Worm (Caenorhabditis elegans) whole organism, L4 larva: ENCODE data around the gene Y39A1A.18.

Experiments used
- F37D6.2 ChIP-seq: sonication (generic microtip); optimal IDR thresholded peaks from 2 replicates; lab custom pipeline; 2016; ENCODE audit warnings: mild to moderate bottlenecking, missing genetic modification characterization, missing compliant biosample characterization
- R02D3.7 ChIP-seq: fragments of 150-350 bp; sonication (generic microtip); optimal IDR thresholded peaks from 3 replicates; lab custom pipeline; 2014; ENCODE audit warnings: missing biosample characterization, missing genetic modification characterization
- Y48G9A.11 ChIP-seq: fragments of 200-800 bp; sonication (Bioruptor generic); IDR thresholded peaks from 2 replicates; pipeline ENCODE4 v1.3.6; 2022; ENCODE audit warnings: missing genetic modification reagents, missing genetic modification characterization, missing compliant biosample characterization
- Y75B8A.6 ChIP-seq: fragments of 200-800 bp; sonication (Bioruptor generic); IDR thresholded peaks from 2 replicates; pipeline ENCODE4 v1.3.6; 2022; ENCODE audit warnings: missing genetic modification reagents, missing genetic modification characterization, missing compliant biosample characterization
- ZK337.2 ChIP-seq: fragments of 200-800 bp; sonication (Bioruptor generic); IDR thresholded peaks from 2 replicates; pipeline ENCODE4 v1.3.6; 2022; ENCODE audit warnings: missing genetic modification reagents, missing genetic modification characterization, missing compliant biosample characterization
- aha-1 ChIP-seq: fragments of 150-350 bp; peaks from one replicate; lab custom pipeline; 2014; ENCODE audit warnings: missing biosample characterization, missing genetic modification characterization
- ama-1 ChIP-seq: fragments of 150-350 bp; optimal IDR thresholded peaks from 2 replicates; lab custom pipeline; 2014; ENCODE audit warnings: inconsistent platforms, mixed read lengths
- ceh-32 ChIP-seq: sonication (generic microtip); optimal IDR thresholded peaks from 2 replicates; lab custom pipeline; 2016; ENCODE audit warnings: mild to moderate bottlenecking, missing genetic modification characterization, missing compliant biosample characterization; ENCODE audit not compliant: poor library complexity
- ceh-44 ChIP-seq: fragments of 200-800 bp; sonication (Bioruptor generic); IDR thresholded peaks from 2 replicates; pipeline ENCODE4 v1.3.6; 2022; ENCODE audit warnings: missing genetic modification reagents, missing genetic modification characterization, missing compliant biosample characterization
- ceh-62 ChIP-seq: sonication (generic microtip); optimal IDR thresholded peaks from 2 replicates; lab custom pipeline; 2017; ENCODE audit warnings: missing biosample characterization, missing genetic modification characterization
- ces-1 ChIP-seq: fragments of 150-350 bp; sonication (generic microtip); optimal IDR thresholded peaks from 4 replicates; lab custom pipeline; 2014; ENCODE audit warnings: missing biosample characterization, missing genetic modification reagents, missing genetic modification characterization
- daf-16 ChIP-seq, 3 experiments: sonication (generic microtip); optimal IDR thresholded peaks; 2 replicates each; lab custom pipeline; 2016 to 2017; ENCODE audit warnings: missing genetic modification characterization in 3 of 3, missing genetic modification reagents in 3 of 3, mild to moderate bottlenecking in 2 of 3, missing compliant biosample characterization in 2 of 3, missing biosample characterization in 1 of 3, moderate library complexity in 1 of 3
- daf-19 ChIP-seq: fragments of 200-800 bp; sonication (Bioruptor generic); conservative IDR thresholded peaks from 2 replicates; pipeline ENCODE4 v1.3.6; 2022; ENCODE audit warnings: missing genetic modification characterization, missing compliant biosample characterization
- egl-27 ChIP-seq: sonication (generic microtip); optimal IDR thresholded peaks from 3 replicates; lab custom pipeline; 2017; ENCODE audit warnings: missing biosample characterization, missing genetic modification reagents, missing genetic modification characterization
- hif-1 ChIP-seq, 2 experiments: sonication (generic microtip); optimal IDR thresholded peaks; 2 replicates each; lab custom pipeline; 2016 to 2017; ENCODE audit warnings: missing compliant biosample characterization in 2 of 2, missing genetic modification characterization in 2 of 2, missing genetic modification reagents in 2 of 2, missing genotype in 2 of 2, mild to moderate bottlenecking in 1 of 2
- jun-1 ChIP-seq: fragments of 150-350 bp; optimal IDR thresholded peaks from 2 replicates; lab custom pipeline; 2014; ENCODE audit warnings: missing biosample characterization, missing genetic modification reagents, missing genetic modification characterization
- lin-13 ChIP-seq: fragments of 150-350 bp; optimal IDR thresholded peaks from 2 replicates; lab custom pipeline; 2014; ENCODE audit warnings: missing biosample characterization, missing genetic modification reagents, missing genetic modification characterization
- lin-15B ChIP-seq: fragments of 150-350 bp; sonication (generic microtip); optimal IDR thresholded peaks from 3 replicates; lab custom pipeline; 2014; ENCODE audit warnings: missing biosample characterization, missing genetic modification characterization
- madf-9 ChIP-seq: fragments of 200-800 bp; sonication (Bioruptor generic); conservative IDR thresholded peaks from 2 replicates; pipeline ENCODE4 v1.3.6; 2022; ENCODE audit warnings: missing genetic modification reagents, missing genetic modification characterization, missing compliant biosample characterization
- mdl-1 ChIP-seq, 2 experiments: fragments of 150-350 bp in 1 of 2; sonication (generic microtip) in 1 of 2; optimal IDR thresholded peaks; 2 replicates each; lab custom pipeline; 2014 to 2017; ENCODE audit warnings: missing biosample characterization in 2 of 2, missing genetic modification characterization in 2 of 2
- mxl-2 ChIP-seq: fragments of 200-800 bp; sonication (Bioruptor generic); conservative IDR thresholded peaks from 2 replicates; pipeline ENCODE4 v1.3.6; 2022; ENCODE audit warnings: missing genetic modification reagents, missing genetic modification characterization, missing compliant biosample characterization
- mxl-3 ChIP-seq: fragments of 200-800 bp; sonication (Bioruptor generic); optimal IDR thresholded peaks from 2 replicates; lab custom pipeline; 2018; ENCODE audit warnings: mild to moderate bottlenecking, missing genetic modification characterization, missing compliant biosample characterization
- nhr-10 ChIP-seq: fragments of 150-350 bp; optimal IDR thresholded peaks from 2 replicates; lab custom pipeline; 2014; ENCODE audit warnings: missing biosample characterization, missing genetic modification characterization
- nhr-111 ChIP-seq: fragments of 200-800 bp; sonication (Bioruptor generic); optimal IDR thresholded peaks from 2 replicates; lab custom pipeline; 2018; ENCODE audit warnings: mild to moderate bottlenecking, missing genetic modification characterization, missing compliant biosample characterization
- nhr-237 ChIP-seq: sonication (generic microtip); optimal IDR thresholded peaks from 2 replicates; lab custom pipeline; 2017; ENCODE audit warnings: missing biosample characterization, missing genetic modification characterization
- nhr-48 ChIP-seq: sonication (generic microtip); optimal IDR thresholded peaks from 2 replicates; lab custom pipeline; 2016; ENCODE audit warnings: mild to moderate bottlenecking, missing genetic modification characterization, missing compliant biosample characterization
- php-3 ChIP-seq: fragments of 200-800 bp; sonication (Bioruptor generic); IDR thresholded peaks from 2 replicates; pipeline ENCODE4 v1.3.6; 2022; ENCODE audit warnings: missing genetic modification reagents, missing genetic modification characterization, missing compliant biosample characterization
- rbr-2 ChIP-seq: sonication (generic microtip); optimal IDR thresholded peaks from 2 replicates; lab custom pipeline; 2016; ENCODE audit warnings: missing genotype, missing genetic modification characterization, missing compliant biosample characterization
- spr-1 ChIP-seq: sonication (generic microtip); optimal IDR thresholded peaks from 2 replicates; lab custom pipeline; 2016; ENCODE audit warnings: mild to moderate bottlenecking, missing genetic modification characterization, missing compliant biosample characterization
- tra-1 ChIP-seq: fragments of 200-800 bp; sonication (Bioruptor generic); IDR thresholded peaks from 2 replicates; pipeline ENCODE4 v1.3.6; 2022; ENCODE audit warnings: missing genetic modification reagents, missing genetic modification characterization, missing compliant biosample characterization
- unc-39 ChIP-seq: sonication (generic microtip); optimal IDR thresholded peaks from 2 replicates; lab custom pipeline; 2017; ENCODE audit warnings: missing biosample characterization, missing genetic modification characterization
- zfp-2 ChIP-seq: sonication (generic microtip); optimal IDR thresholded peaks from 2 replicates; lab custom pipeline; 2016; ENCODE audit warnings: mild to moderate bottlenecking, missing genetic modification characterization, missing compliant biosample characterization
- zip-2 ChIP-seq: fragments of 150-350 bp; optimal IDR thresholded peaks from 2 replicates; lab custom pipeline; 2014; ENCODE audit warnings: missing biosample characterization, missing genetic modification characterization
- ztf-7 ChIP-seq: fragments of 150-350 bp; optimal IDR thresholded peaks from 2 replicates; lab custom pipeline; 2014; ENCODE audit warnings: missing biosample characterization, missing genetic modification characterization

Gene Y39A1A.18

ce11 chrIII:10702805-10703204 lies 8.5 kb upstream of the Y39A1A.18 start:
- TF ChIP-seq mdl-1 (tag; optimal IDR thresholded peaks at IDR 0.05; lab: Kevin White, UChicago) (no peak), nhr-237 (tag; lab: Kevin White, UChicago) (no peak), ama-1 (no peak), Y48G9A.11 (no peak), mxl-3 (GFP tag; lab: Kevin White, UChicago) (no peak), Y75B8A.6 (GFP tag; lab: Robert Waterston, UW) (no peak), rbr-2 (tag; lab: Kevin White, UChicago) (no peak), ces-1 (GFP tag; lab: Kevin White, UChicago) (no peak), unc-39 (tag; lab: Kevin White, UChicago) (no peak), ZK337.2 (GFP tag; lab: Robert Waterston, UW) (no peak), mxl-2 (no peak), tra-1 (GFP tag; lab: Robert Waterston, UW) (no peak), nhr-48 (no peak), madf-9 (GFP tag; lab: Robert Waterston, UW) (no peak)

ce11 chrIII:10700460-10700859 lies 6.2 kb upstream of the Y39A1A.18 start, which contains the start of gene Y39A1A.20:
Gene Y39A1A.20 (minus strand): TSS chrIII:10700560.
- TF ChIP-seq F37D6.2 (tag; lab: Kevin White, UChicago) (no peak), lin-13 (GFP tag; lab: Kevin White, UChicago) (no peak), lin-15B (tag; lab: Kevin White, UChicago) (no peak), zip-2 (tag; lab: Kevin White, UChicago) (no peak), php-3 (GFP tag; lab: Robert Waterston, UW) (no peak), aha-1 (tag; lab: Kevin White, UChicago) (peak; percentile 83)

ce11 chrIII:10691019-10691418 lies 3.3 kb downstream of the Y39A1A.18 start, which contains the start of gene Y39A1A.17:
Gene Y39A1A.17 (minus strand): TSS chrIII:10691119.
- TF ChIP-seq egl-27 (tag; lab: Kevin White, UChicago) (no peak), spr-1 (tag; lab: Kevin White, UChicago) (no peak), nhr-10 (tag; lab: Kevin White, UChicago) (no peak), daf-19 (GFP tag; lab: Robert Waterston, UW) (no peak), jun-1 (tag; lab: Kevin White, UChicago) (no peak), daf-16 (GFP tag; optimal IDR thresholded peaks at IDR 0.05; lab: Kevin White, UChicago) (no peak), daf-16 (tag; optimal IDR thresholded peaks at IDR 0.05; lab: Kevin White, UChicago) (no peak), ces-1 (GFP tag; lab: Kevin White, UChicago) (no peak), ztf-7 (tag; lab: Kevin White, UChicago) (no peak), R02D3.7 (tag; lab: Kevin White, UChicago) (no peak), nhr-111 (GFP tag; lab: Kevin White, UChicago) (no peak), hif-1 (tag; optimal IDR thresholded peaks at IDR 0.05; lab: Kevin White, UChicago) (no peak), zfp-2 (tag; lab: Kevin White, UChicago) (no peak), tra-1 (GFP tag; lab: Robert Waterston, UW) (no peak)

- TF ChIP-seq ceh-32 (tag; lab: Kevin White, UChicago) (no peak), F37D6.2 (tag; lab: Kevin White, UChicago) (no peak), aha-1 (tag; lab: Kevin White, UChicago) (peak; percentile 64), ceh-44 (GFP tag; lab: Robert Waterston, UW) (no peak), spr-1 (tag; lab: Kevin White, UChicago) (no peak), ceh-62 (tag; lab: Kevin White, UChicago) (no peak)
- TF ChIP-seq, all 104 proteins: peak for 1
These were observed 5.2 kb downstream of the Y39A1A.18 start, which contains the start of gene Y39A1A.31 for ce11 chrIII:10689057-10689456. Gene Y39A1A.31 (minus strand): TSS chrIII:10689157.
